Worm (Caenorhabditis elegans) whole organism, L3 larva: ENCODE data around the gene sas-5.

Source experiments
- R02D3.7 ChIP-seq: fragments of 150-350 bp; optimal IDR thresholded peaks from 2 replicates; lab custom pipeline; 2014; ENCODE audit warnings: missing biosample characterization, missing genetic modification characterization
- ZK546.5 ChIP-seq: sonication (generic microtip); optimal IDR thresholded peaks from 2 replicates; lab custom pipeline; 2017; ENCODE audit warnings: missing biosample characterization, missing genetic modification characterization
- aly-2 ChIP-seq: fragments of 150-350 bp; optimal IDR thresholded peaks from 2 replicates; lab custom pipeline; 2014; ENCODE audit warnings: missing biosample characterization, missing genetic modification characterization
- ama-1 ChIP-seq: fragments of 150-350 bp; optimal IDR thresholded peaks from 2 replicates; lab custom pipeline; 2018
- ceh-16 ChIP-seq: sonication (generic microtip); optimal IDR thresholded peaks from 2 replicates; lab custom pipeline; 2017; ENCODE audit warnings: missing biosample characterization, missing genetic modification characterization
- ceh-28 ChIP-seq: fragments of 150-350 bp; optimal IDR thresholded peaks from 2 replicates; lab custom pipeline; 2014; ENCODE audit warnings: missing biosample characterization, missing genetic modification reagents, missing genetic modification characterization
- ceh-82 ChIP-seq: fragments of 150-350 bp; optimal IDR thresholded peaks from 2 replicates; lab custom pipeline; 2014; ENCODE audit warnings: missing biosample characterization, missing genetic modification characterization
- ceh-9 ChIP-seq: sonication (generic microtip); optimal IDR thresholded peaks from 2 replicates; lab custom pipeline; 2018; ENCODE audit warnings: missing biosample characterization, missing genetic modification characterization
- daf-12 ChIP-seq: fragments of 150-350 bp; optimal IDR thresholded peaks from 2 replicates; lab custom pipeline; 2014; ENCODE audit warnings: missing biosample characterization, missing genetic modification reagents, missing genetic modification characterization
- egl-27 ChIP-seq: sonication (generic microtip); optimal IDR thresholded peaks from 4 replicates; lab custom pipeline; 2017; ENCODE audit warnings: missing biosample characterization, missing genetic modification reagents, missing genetic modification characterization
- egl-5 ChIP-seq: fragments of 150-350 bp; optimal IDR thresholded peaks from 2 replicates; lab custom pipeline; 2017; ENCODE audit warnings: missing biosample characterization, missing genetic modification reagents, missing genetic modification characterization, inconsistent platforms
- elt-1 ChIP-seq: fragments of 150-350 bp; optimal IDR thresholded peaks from 2 replicates; lab custom pipeline; 2014; ENCODE audit warnings: missing biosample characterization, missing genetic modification characterization
- elt-2 ChIP-seq: sonication (generic microtip); optimal IDR thresholded peaks from 2 replicates; lab custom pipeline; 2016; ENCODE audit warnings: missing genetic modification reagents, mild to moderate bottlenecking, missing genetic modification characterization, missing compliant biosample characterization
- elt-3 ChIP-seq, 3 experiments: fragments of 150-350 bp in 1 of 3; sonication (generic microtip) in 2 of 3; optimal IDR thresholded peaks; 2 replicates in 2 of 3; 4 replicates in 1 of 3; lab custom pipeline; 2014 to 2017; ENCODE audit warnings: missing biosample characterization in 3 of 3, missing genetic modification characterization in 3 of 3
- eor-1 ChIP-seq, 2 experiments: fragments of 150-350 bp; optimal IDR thresholded peaks; 2 replicates each; lab custom pipeline; 2014 to 2018; ENCODE audit warnings: missing biosample characterization in 2 of 2, missing genetic modification characterization in 2 of 2
- fkh-10 ChIP-seq: sonication (generic microtip); optimal IDR thresholded peaks from 2 replicates; lab custom pipeline; 2017; ENCODE audit warnings: missing biosample characterization, missing genetic modification reagents, missing genetic modification characterization
- fkh-2 ChIP-seq: fragments of 150-350 bp; optimal IDR thresholded peaks from 2 replicates; lab custom pipeline; 2014; ENCODE audit warnings: missing biosample characterization, missing genetic modification reagents, missing genetic modification characterization
- fos-1 ChIP-seq: fragments of 150-350 bp; optimal IDR thresholded peaks from 2 replicates; lab custom pipeline; 2014; ENCODE audit warnings: missing biosample characterization, missing genetic modification characterization
- hmg-11 ChIP-seq: sonication (generic microtip); optimal IDR thresholded peaks from 2 replicates; lab custom pipeline; 2016; ENCODE audit warnings: missing genetic modification characterization, missing compliant biosample characterization
- jun-1 ChIP-seq: fragments of 150-350 bp; optimal IDR thresholded peaks from 2 replicates; lab custom pipeline; 2014; ENCODE audit warnings: missing biosample characterization, missing genetic modification reagents, missing genetic modification characterization
- lin-15B ChIP-seq: fragments of 150-350 bp; optimal IDR thresholded peaks from 2 replicates; lab custom pipeline; 2014; ENCODE audit warnings: missing biosample characterization, missing genetic modification characterization
- lin-39 ChIP-seq: fragments of 150-350 bp; optimal IDR thresholded peaks from 2 replicates; lab custom pipeline; 2018; ENCODE audit warnings: missing biosample characterization, missing genetic modification reagents, missing genetic modification characterization
- lsy-12 ChIP-seq: sonication (generic microtip); optimal IDR thresholded peaks from 2 replicates; lab custom pipeline; 2016; ENCODE audit warnings: mild to moderate bottlenecking, missing genetic modification characterization, missing compliant biosample characterization
- mdl-1 ChIP-seq: fragments of 150-350 bp; optimal IDR thresholded peaks from 2 replicates; lab custom pipeline; 2014; ENCODE audit warnings: missing biosample characterization, missing genetic modification characterization
- mml-1 ChIP-seq: fragments of 150-350 bp; sonication (generic microtip); optimal IDR thresholded peaks from 3 replicates; lab custom pipeline; 2014; ENCODE audit warnings: missing biosample characterization, missing genetic modification characterization
- nfya-1 ChIP-seq: sonication (generic microtip); optimal IDR thresholded peaks from 2 replicates; lab custom pipeline; 2017; ENCODE audit warnings: missing genetic modification characterization, mild to moderate bottlenecking, missing compliant biosample characterization, antibody characterized with exemption, moderate library complexity; ENCODE audit not compliant: insufficient read depth
- nhr-11 ChIP-seq: fragments of 150-350 bp; optimal IDR thresholded peaks from 2 replicates; lab custom pipeline; 2014; ENCODE audit warnings: missing biosample characterization, missing genetic modification characterization
- nhr-12 ChIP-seq: fragments of 150-350 bp; optimal IDR thresholded peaks from 2 replicates; lab custom pipeline; 2014; ENCODE audit warnings: missing biosample characterization, missing genetic modification characterization
- nhr-23 ChIP-seq: fragments of 150-350 bp; optimal IDR thresholded peaks from 2 replicates; lab custom pipeline; 2014; ENCODE audit warnings: missing biosample characterization, missing genetic modification reagents, missing genetic modification characterization
- nhr-237 ChIP-seq: fragments of 150-350 bp; optimal IDR thresholded peaks from 2 replicates; lab custom pipeline; 2014; ENCODE audit warnings: missing biosample characterization, missing genetic modification characterization
- nhr-25 ChIP-seq: sonication (generic microtip); optimal IDR thresholded peaks from 2 replicates; lab custom pipeline; 2017; ENCODE audit warnings: missing biosample characterization, missing genetic modification characterization
- nhr-28 ChIP-seq: fragments of 150-350 bp; optimal IDR thresholded peaks from 2 replicates; lab custom pipeline; 2014; ENCODE audit warnings: missing biosample characterization, missing genetic modification characterization
- nhr-43 ChIP-seq: sonication (generic microtip); optimal IDR thresholded peaks from 2 replicates; lab custom pipeline; 2016; ENCODE audit warnings: mild to moderate bottlenecking, missing genetic modification characterization, missing compliant biosample characterization; ENCODE audit not compliant: poor library complexity, severe bottlenecking
- nhr-67 ChIP-seq: fragments of 150-350 bp; optimal IDR thresholded peaks from 2 replicates; lab custom pipeline; 2014; ENCODE audit warnings: missing biosample characterization, missing genetic modification characterization
- nhr-76 ChIP-seq: fragments of 150-350 bp; sonication (generic microtip); optimal IDR thresholded peaks from 5 replicates; lab custom pipeline; 2014; ENCODE audit warnings: missing biosample characterization, missing genetic modification characterization
- nhr-77 ChIP-seq: fragments of 150-350 bp; optimal IDR thresholded peaks from 2 replicates; lab custom pipeline; 2014; ENCODE audit warnings: missing biosample characterization, missing genetic modification characterization
- pha-4 ChIP-seq: fragments of 150-350 bp; optimal IDR thresholded peaks from 2 replicates; lab custom pipeline; 2014; ENCODE audit warnings: missing biosample characterization, missing genetic modification reagents, missing genetic modification characterization
- pqm-1 ChIP-seq: fragments of 150-350 bp; optimal IDR thresholded peaks from 2 replicates; lab custom pipeline; 2017; ENCODE audit warnings: missing biosample characterization, missing genetic modification characterization, inconsistent platforms
- sea-2 ChIP-seq: fragments of 150-350 bp; sonication (generic microtip); optimal IDR thresholded peaks from 4 replicates; lab custom pipeline; 2014; ENCODE audit warnings: missing biosample characterization, missing genetic modification reagents, missing genetic modification characterization
- skn-1 ChIP-seq: fragments of 150-350 bp; optimal IDR thresholded peaks from 2 replicates; lab custom pipeline; 2014; ENCODE audit warnings: missing biosample characterization, missing genetic modification characterization
- snpc-4 ChIP-seq: fragments of 150-350 bp; optimal IDR thresholded peaks from 2 replicates; lab custom pipeline; 2014; ENCODE audit warnings: missing biosample characterization, missing genetic modification characterization
- tbx-2 ChIP-seq: sonication (generic microtip); optimal IDR thresholded peaks from 2 replicates; lab custom pipeline; 2016; ENCODE audit warnings: mild to moderate bottlenecking, missing genetic modification characterization, missing compliant biosample characterization
- unc-39 ChIP-seq: sonication (generic microtip); optimal IDR thresholded peaks from 4 replicates; lab custom pipeline; 2017; ENCODE audit warnings: missing biosample characterization, missing genetic modification characterization
- unc-62 ChIP-seq: fragments of 150-350 bp; sonication (generic microtip); optimal IDR thresholded peaks from 4 replicates; lab custom pipeline; 2014; ENCODE audit warnings: missing biosample characterization, missing genetic modification reagents, missing genetic modification characterization
- zag-1 ChIP-seq: fragments of 150-350 bp; optimal IDR thresholded peaks from 2 replicates; lab custom pipeline; 2014; ENCODE audit warnings: missing biosample characterization, missing genetic modification characterization
- ztf-11 ChIP-seq: fragments of 150-350 bp; optimal IDR thresholded peaks from 2 replicates; lab custom pipeline; 2014; ENCODE audit warnings: missing biosample characterization, missing genetic modification characterization
- ztf-4 ChIP-seq: fragments of 150-350 bp; optimal IDR thresholded peaks from 2 replicates; lab custom pipeline; 2014; ENCODE audit warnings: missing biosample characterization, missing genetic modification characterization

Gene sas-5

ce11 chrV:11641298-11641787, 30.8 kb downstream of the sas-5 start:
- TF ChIP-seq nhr-23 (tag; lab: Kevin White, UChicago) = no peak
- no peak for TF ChIP-seq elt-2 (tag; lab: Kevin White, UChicago)
- no peak for TF ChIP-seq pha-4 (tag; lab: Kevin White, UChicago)
- no peak for TF ChIP-seq mml-1
- peak; percentile 56 for TF ChIP-seq lin-39 (tag; lab: Kevin White, UChicago)
- peak; percentile 33 for TF ChIP-seq nhr-11
- no peak for TF ChIP-seq nhr-43 (tag; lab: Kevin White, UChicago)
- peak; percentile 59 for TF ChIP-seq skn-1 (tag; lab: Kevin White, UChicago)
- TF ChIP-seq hmg-11 = peak; percentile 27
- TF ChIP-seq mdl-1 = peak; percentile 54
- TF ChIP-seq nhr-67 (tag; lab: Kevin White, UChicago) = no peak
- TF ChIP-seq lin-15B = peak; percentile 36
- no peak for TF ChIP-seq ceh-9 (tag; lab: Kevin White, UChicago)
- TF ChIP-seq snpc-4 (tag; lab: Kevin White, UChicago) = peak; percentile 9
- TF ChIP-seq nfya-1 (tag; lab: Kevin White, UChicago) = peak; percentile 74
- no peak for TF ChIP-seq ztf-11 (tag; lab: Kevin White, UChicago)
- no peak for TF ChIP-seq elt-3 (tag; optimal IDR thresholded peaks at IDR 0.05; lab: Kevin White, UChicago)
- TF ChIP-seq fkh-10 (GFP tag; lab: Kevin White, UChicago) = peak; percentile 77
- TF ChIP-seq egl-5 (tag; lab: Kevin White, UChicago) = peak; percentile 16
- TF ChIP-seq zag-1 (tag; lab: Kevin White, UChicago) = peak; percentile 14
- TF ChIP-seq nhr-25 (tag; lab: Kevin White, UChicago) = no peak
- no peak for TF ChIP-seq lsy-12 (tag; lab: Kevin White, UChicago)
- no peak for TF ChIP-seq sea-2 (GFP tag; lab: Kevin White, UChicago)
- peak; percentile 5 for TF ChIP-seq unc-62
- no peak for TF ChIP-seq ztf-4 (tag; lab: Kevin White, UChicago)
- peak; percentile 25 for TF ChIP-seq tbx-2 (tag; lab: Kevin White, UChicago)

- TF ChIP-seq ztf-11 (tag; lab: Kevin White, UChicago) (no peak), unc-62 (no peak), ceh-82 (no peak), pqm-1 (peak; percentile 17), unc-39 (tag; lab: Kevin White, UChicago) (no peak), R02D3.7 (tag; lab: Kevin White, UChicago) (no peak), aly-2 (no peak), lin-15B (peak; percentile 87), ztf-4 (tag; lab: Kevin White, UChicago) (no peak), skn-1 (tag; lab: Kevin White, UChicago) (no peak), fos-1 (tag; lab: Kevin White, UChicago) (no peak), nfya-1 (tag; lab: Kevin White, UChicago) (peak; percentile 81), nhr-76 (tag; lab: Kevin White, UChicago) (no peak), elt-3 (tag; optimal IDR thresholded peaks at IDR 0.05; lab: Kevin White, UChicago) (no peak), fkh-2 (tag; lab: Kevin White, UChicago) (no peak), nhr-67 (tag; lab: Kevin White, UChicago) (no peak), fkh-10 (GFP tag; lab: Kevin White, UChicago) (no peak), nhr-12 (no peak), jun-1 (tag; lab: Kevin White, UChicago) (no peak), snpc-4 (tag; lab: Kevin White, UChicago) (peak; percentile 87), nhr-25 (tag; lab: Kevin White, UChicago) (peak; percentile 59), nhr-23 (tag; lab: Kevin White, UChicago) (peak; percentile 55), nhr-11 (no peak), hmg-11 (peak; percentile 26), ceh-16 (tag; lab: Kevin White, UChicago) (no peak), daf-12 (tag; lab: Kevin White, UChicago) (no peak), egl-5 (tag; lab: Kevin White, UChicago) (peak; percentile 50), nhr-237 (tag; lab: Kevin White, UChicago) (no peak), ceh-28 (tag; lab: Kevin White, UChicago) (peak; percentile 75), lsy-12 (tag; lab: Kevin White, UChicago) (no peak), elt-1 (no peak), mml-1 (no peak), nhr-77 (tag; lab: Kevin White, UChicago) (no peak), tbx-2 (tag; lab: Kevin White, UChicago) (no peak), mdl-1 (peak; percentile 57), ZK546.5 (no peak), ceh-9 (tag; lab: Kevin White, UChicago) (no peak), eor-1 (tag; optimal IDR thresholded peaks at IDR 0.05; lab: Kevin White, UChicago) (no peak), ama-1 (no peak), pha-4 (tag; lab: Kevin White, UChicago) (peak; percentile 78), nhr-43 (tag; lab: Kevin White, UChicago) (peak; percentile 70), elt-2 (tag; lab: Kevin White, UChicago) (peak; percentile 30), lin-39 (tag; lab: Kevin White, UChicago) (peak; percentile 87), zag-1 (tag; lab: Kevin White, UChicago) (no peak), nhr-28 (no peak), sea-2 (GFP tag; lab: Kevin White, UChicago) (no peak), egl-27 (tag; lab: Kevin White, UChicago) (no peak)
Observed at ce11 chrV:11644166-11644565, 33.6 kb downstream of the sas-5 start, which contains the start of gene bir-1. Gene bir-1, plus strand, starts transcription at chrV:11644477.
